Fruit fly (Drosophila melanogaster) whole organism, embryonic: ENCODE results near the gene CG5180.

Source experiments
- CG11695 ChIP-seq: fragments of 200-800 bp; sonication (Bioruptor generic); IDR thresholded peaks from 3 replicates; pipeline ENCODE4 v1.3.6; 2022; ENCODE audit warnings: missing biosample characterization, missing genetic modification characterization
- CG11696 ChIP-seq: fragments of 200-800 bp; sonication (Bioruptor generic); IDR thresholded peaks from 2 replicates; pipeline ENCODE4 v1.3.6; 2022; ENCODE audit warnings: missing biosample characterization, missing genetic modification characterization
- CG15696 ChIP-seq: fragments of 200-800 bp; sonication (Bioruptor generic); optimal IDR thresholded peaks from 2 replicates; lab custom pipeline; 2019; ENCODE audit warnings: missing biosample characterization, mild to moderate bottlenecking, missing genetic modification characterization, moderate library complexity
- CG1647 ChIP-seq: fragments of 200-800 bp; sonication (Bioruptor generic); optimal IDR thresholded peaks from 3 replicates; lab custom pipeline; 2016; ENCODE audit warnings: missing biosample characterization, missing genetic modification characterization
- CG18476 ChIP-seq: fragments of 200-800 bp; sonication (Bioruptor generic); optimal IDR thresholded peaks from 2 replicates; lab custom pipeline; 2016; ENCODE audit warnings: missing biosample characterization, mild to moderate bottlenecking, missing genetic modification characterization
- CG2116 ChIP-seq: fragments of 200-800 bp; sonication (Bioruptor generic); optimal IDR thresholded peaks from 3 replicates; lab custom pipeline; 2018; ENCODE audit warnings: missing biosample characterization, mild to moderate bottlenecking, missing genetic modification characterization
- CG2875 ChIP-seq: fragments of 200-800 bp; sonication (Bioruptor generic); optimal IDR thresholded peaks from 2 replicates; lab custom pipeline; 2017; ENCODE audit warnings: missing biosample characterization, mild to moderate bottlenecking, missing genetic modification characterization, missing genetic modification reagents
- CG30020 ChIP-seq: fragments of 200-800 bp; optimal IDR thresholded peaks from 2 replicates; lab custom pipeline; 2019; ENCODE audit warnings: missing biosample characterization, mild to moderate bottlenecking, missing genetic modification characterization, moderate library complexity
- CG31365 ChIP-seq: fragments of 200-800 bp; sonication (Bioruptor generic); optimal IDR thresholded peaks from 2 replicates; lab custom pipeline; 2018; ENCODE audit warnings: missing biosample characterization, mild to moderate bottlenecking, missing genetic modification characterization
- CG3847 ChIP-seq: fragments of 200-800 bp; sonication (Bioruptor generic); IDR thresholded peaks from 2 replicates; pipeline ENCODE4 v1.3.6; 2022; ENCODE audit warnings: missing biosample characterization, missing genetic modification characterization
- CG42726 ChIP-seq: fragments of 200-800 bp; sonication (Bioruptor generic); IDR thresholded peaks from 2 replicates; pipeline ENCODE4 v1.3.6; 2022; ENCODE audit warnings: missing biosample characterization, missing genetic modification characterization; ENCODE audit not compliant: partially characterized antibody
- CG4404 ChIP-seq: fragments of 200-800 bp; sonication (Bioruptor generic); IDR thresholded peaks from 2 replicates; pipeline ENCODE4 v1.3.6; 2022; ENCODE audit warnings: missing biosample characterization, missing genetic modification characterization
- CG4424 ChIP-seq: fragments of 200-800 bp; sonication (Bioruptor generic); optimal IDR thresholded peaks from 3 replicates; lab custom pipeline; 2016; ENCODE audit warnings: missing biosample characterization, missing genetic modification characterization
- CG4820 ChIP-seq: fragments of 200-800 bp; sonication (Bioruptor generic); optimal IDR thresholded peaks from 3 replicates; lab custom pipeline; 2016; ENCODE audit warnings: missing biosample characterization, missing genetic modification characterization
- CG5245 ChIP-seq: fragments of 200-800 bp; sonication (Bioruptor generic); optimal IDR thresholded peaks from 3 replicates; lab custom pipeline; 2016; ENCODE audit warnings: missing biosample characterization, missing genetic modification characterization
- CG8290 ChIP-seq, 3 experiments: fragments of 200-800 bp; sonication (Bioruptor generic); optimal IDR thresholded peaks; 2 replicates each; lab custom pipeline; 2016 to 2019; ENCODE audit warnings: missing biosample characterization in 3 of 3, missing genetic modification characterization in 3 of 3, mild to moderate bottlenecking in 2 of 3, moderate library complexity in 1 of 3
- CG8388 ChIP-seq: fragments of 200-800 bp; sonication (Bioruptor generic); optimal IDR thresholded peaks from 2 replicates; lab custom pipeline; 2019; ENCODE audit warnings: missing biosample characterization, mild to moderate bottlenecking, missing genetic modification characterization, moderate library complexity
- CG9215 ChIP-seq: fragments of 200-800 bp; sonication (Bioruptor generic); IDR thresholded peaks from 2 replicates; pipeline ENCODE4 v1.3.6; 2022; ENCODE audit warnings: missing biosample characterization, missing genetic modification characterization
- CG9727 ChIP-seq: fragments of 200-800 bp; sonication (Bioruptor generic); optimal IDR thresholded peaks from 3 replicates; lab custom pipeline; 2017; ENCODE audit warnings: missing biosample characterization, mild to moderate bottlenecking, missing genetic modification characterization
- CG9932 ChIP-seq: fragments of 200-800 bp; sonication (Bioruptor generic); IDR thresholded peaks from 2 replicates; pipeline ENCODE4 v1.3.6; 2022; ENCODE audit warnings: missing biosample characterization, missing genetic modification characterization
- Dref ChIP-seq: fragments of 200-800 bp; sonication (Bioruptor generic); IDR thresholded peaks from 2 replicates; pipeline ENCODE4 v1.3.6; 2022; ENCODE audit warnings: missing biosample characterization, missing genetic modification characterization
- Fer3 ChIP-seq: fragments of 200-800 bp; sonication (Bioruptor generic); optimal IDR thresholded peaks from 2 replicates; lab custom pipeline; 2018; ENCODE audit warnings: missing biosample characterization, mild to moderate bottlenecking, missing genetic modification characterization, moderate library complexity
- HLH3B ChIP-seq: fragments of 200-800 bp; sonication (Bioruptor generic); IDR thresholded peaks from 2 replicates; pipeline ENCODE4 v1.3.6; 2022; ENCODE audit warnings: missing biosample characterization, missing genetic modification characterization
- Myb ChIP-seq: fragments of 200-800 bp; sonication (Bioruptor generic); optimal IDR thresholded peaks from 2 replicates; lab custom pipeline; 2016; ENCODE audit warnings: missing biosample characterization, missing genetic modification characterization
- NfI ChIP-seq: fragments of 200-800 bp; sonication (Bioruptor generic); optimal IDR thresholded peaks from 3 replicates; lab custom pipeline; 2018; ENCODE audit warnings: missing biosample characterization, mild to moderate bottlenecking, missing genetic modification characterization, moderate library complexity
- PHDP ChIP-seq: fragments of 200-800 bp; sonication (Bioruptor generic); optimal IDR thresholded peaks from 3 replicates; lab custom pipeline; 2018; ENCODE audit warnings: missing biosample characterization, mild to moderate bottlenecking, missing genetic modification characterization, moderate library complexity
- Ptx1 ChIP-seq: fragments of 200-800 bp; sonication (Bioruptor generic); IDR thresholded peaks from 2 replicates; pipeline ENCODE4 v1.3.6; 2022; ENCODE audit warnings: missing biosample characterization, missing genetic modification characterization
- Ravus ChIP-seq: fragments of 200-800 bp; sonication (Bioruptor generic); IDR thresholded peaks from 2 replicates; pipeline ENCODE4 v1.3.6; 2022; ENCODE audit warnings: missing biosample characterization, missing genetic modification characterization
- Xbp1 ChIP-seq: fragments of 200-800 bp; sonication (Bioruptor generic); optimal IDR thresholded peaks from 3 replicates; lab custom pipeline; 2016; ENCODE audit warnings: missing biosample characterization, mild to moderate bottlenecking, missing genetic modification characterization
- YL-1 ChIP-seq: fragments of 200-800 bp; sonication (Bioruptor generic); optimal IDR thresholded peaks from 3 replicates; lab custom pipeline; 2017; ENCODE audit warnings: missing biosample characterization, mild to moderate bottlenecking, missing genetic modification characterization
- ase ChIP-seq: fragments of 200-800 bp; sonication (Bioruptor generic); IDR thresholded peaks from 3 replicates; pipeline ENCODE4 v1.3.6; 2022; ENCODE audit warnings: missing biosample characterization, missing genetic modification characterization
- bbx ChIP-seq: fragments of 200-800 bp; sonication (Bioruptor generic); IDR thresholded peaks from 2 replicates; pipeline ENCODE4 v1.3.6; 2022; ENCODE audit warnings: missing biosample characterization, missing genetic modification characterization; ENCODE audit not compliant: partially characterized antibody
- cwo ChIP-seq: fragments of 200-800 bp; sonication (Bioruptor generic); optimal IDR thresholded peaks from 3 replicates; lab custom pipeline; 2017; ENCODE audit warnings: missing biosample characterization, missing genetic modification characterization, mild to moderate bottlenecking, moderate library complexity, missing genetic modification reagents
- gsb ChIP-seq: fragments of 200-800 bp; sonication (Bioruptor generic); IDR thresholded peaks from 2 replicates; pipeline ENCODE4 v1.3.6; 2022; ENCODE audit warnings: missing biosample characterization, missing genetic modification characterization
- h ChIP-seq: fragments of >200 bp; optimal IDR thresholded peaks from 2 replicates; lab custom pipeline; 2017
- hbn ChIP-seq: fragments of 200-800 bp; sonication (Bioruptor generic); IDR thresholded peaks from 2 replicates; pipeline ENCODE4 v1.3.6; 2022; ENCODE audit warnings: missing biosample characterization, missing genetic modification characterization; ENCODE audit not compliant: partially characterized antibody
- hkb ChIP-seq, 2 experiments: fragments of 200-800 bp in 1 of 2; fragments of >200 bp in 1 of 2; sonication (Bioruptor generic) in 1 of 2; IDR thresholded peaks in 1 of 2; optimal IDR thresholded peaks in 1 of 2; 2 replicates each; pipeline versions ENCODE4 v1.3.6 to Lab custom; 2017 to 2022; ENCODE audit warnings: missing biosample characterization in 1 of 2, missing genetic modification characterization in 1 of 2
- kay ChIP-seq: fragments of 200-800 bp; sonication (Bioruptor generic); optimal IDR thresholded peaks from 2 replicates; lab custom pipeline; 2016; ENCODE audit warnings: missing biosample characterization, missing genetic modification characterization
- klu ChIP-seq: fragments of 200-800 bp; sonication (Bioruptor generic); IDR thresholded peaks from 2 replicates; pipeline ENCODE4 v1.3.6; 2022; ENCODE audit warnings: missing biosample characterization, missing genetic modification characterization
- lab ChIP-seq: fragments of 200-800 bp; sonication (Bioruptor generic); optimal IDR thresholded peaks from 3 replicates; lab custom pipeline; 2017; ENCODE audit warnings: missing biosample characterization, missing genetic modification characterization, mild to moderate bottlenecking, moderate library complexity, missing genetic modification reagents
- mam ChIP-seq: fragments of 200-800 bp; sonication (Bioruptor generic); optimal IDR thresholded peaks from 3 replicates; lab custom pipeline; 2016; ENCODE audit warnings: missing biosample characterization, missing genetic modification characterization
- oc ChIP-seq: fragments of 200-800 bp; sonication (Bioruptor generic); optimal IDR thresholded peaks from 2 replicates; lab custom pipeline; 2018; ENCODE audit warnings: missing biosample characterization, mild to moderate bottlenecking, missing genetic modification characterization, moderate library complexity
- p53 ChIP-seq: fragments of 200-800 bp; sonication (Bioruptor generic); optimal IDR thresholded peaks from 2 replicates; lab custom pipeline; 2016; ENCODE audit warnings: missing biosample characterization, missing genetic modification characterization
- sc ChIP-seq, 3 experiments: fragments of >200 bp in 2 of 3; fragments of 200-800 bp in 1 of 3; sonication (Bioruptor generic) in 1 of 3; optimal IDR thresholded peaks; 2 replicates in 2 of 3; 3 replicates in 1 of 3; lab custom pipeline; 2017; ENCODE audit warnings: mild to moderate bottlenecking in 1 of 3, missing biosample characterization in 1 of 3, missing genetic modification characterization in 1 of 3, missing genetic modification reagents in 1 of 3
- scrt ChIP-seq: fragments of 200-800 bp; sonication (Bioruptor generic); optimal IDR thresholded peaks from 2 replicates; lab custom pipeline; 2018; ENCODE audit warnings: missing biosample characterization, mild to moderate bottlenecking, missing genetic modification characterization, moderate library complexity
- sd ChIP-seq: fragments of 200-800 bp; sonication (Bioruptor generic); optimal IDR thresholded peaks from 3 replicates; lab custom pipeline; 2018; ENCODE audit warnings: missing biosample characterization, mild to moderate bottlenecking, missing genetic modification characterization, moderate library complexity
- tap ChIP-seq: fragments of 200-800 bp; optimal IDR thresholded peaks from 3 replicates; lab custom pipeline; 2019; ENCODE audit warnings: missing biosample characterization, mild to moderate bottlenecking, missing genetic modification characterization, moderate library complexity
- tgo ChIP-seq: fragments of 200-800 bp; sonication (Bioruptor generic); IDR thresholded peaks from 3 replicates; pipeline ENCODE4 v1.3.6; 2022; ENCODE audit warnings: missing biosample characterization, missing genetic modification characterization
- tin ChIP-seq: fragments of 200-800 bp; sonication (Bioruptor generic); optimal IDR thresholded peaks from 3 replicates; lab custom pipeline; 2016; ENCODE audit warnings: missing biosample characterization, missing genetic modification characterization
- vvl ChIP-seq: fragments of 200-800 bp; sonication (Bioruptor generic); IDR thresholded peaks from 2 replicates; pipeline ENCODE4 v1.3.6; 2022; ENCODE audit warnings: missing biosample characterization, missing genetic modification characterization

CG5180 gene

DNA sequence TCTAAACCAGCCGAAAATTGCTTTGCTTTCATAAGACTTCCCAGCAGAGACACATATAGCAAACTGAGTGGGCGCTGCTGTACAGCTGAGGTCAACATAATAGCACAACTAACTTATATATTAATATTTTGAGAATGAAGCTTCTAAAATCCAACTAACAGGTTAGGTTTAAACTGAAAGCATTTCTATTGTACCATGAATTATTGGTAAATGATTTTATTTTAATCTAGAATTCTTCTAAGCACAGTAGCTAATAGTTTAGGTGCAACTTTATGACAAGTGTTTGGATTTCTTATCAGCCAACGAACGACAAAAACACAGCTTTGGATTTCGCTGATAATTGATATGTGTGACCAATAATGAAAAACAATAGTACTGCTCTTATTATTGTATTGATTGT lies 2.7 kb upstream of the CG5180 start (continued):
- TF ChIP-seq sc (optimal IDR thresholded peaks at IDR 0.05; lab: Kevin White, UChicago) (no peak), sc (GFP tag; optimal IDR thresholded peaks at IDR 0.05; lab: Kevin White, UChicago) (no peak), tin (peak; percentile 44), CG4820 (GFP tag; lab: Kevin White, UChicago) (peak; percentile 35), Ravus (GFP tag; lab: Robert Waterston, UW) (peak; percentile 45), CG30020 (tag; lab: Kevin White, UChicago) (no peak), klu (GFP tag; lab: Robert Waterston, UW) (peak; percentile 34; the same call in 1 of the 2 replicates), CG1647 (GFP tag; lab: Kevin White, UChicago) (peak; percentile 30), kay (GFP tag; lab: Kevin White, UChicago) (peak; percentile 46), CG31365 (tag; lab: Kevin White, UChicago) (peak; percentile 40), Fer3 (tag; lab: Kevin White, UChicago) (peak; percentile 80), bbx (0 out of 2 replicates have a peak, but pooled peaks have one; percentile 11), p53 (GFP tag; lab: Kevin White, UChicago) (no peak), gsb (GFP tag; lab: Robert Waterston, UW) (0 out of 2 replicates have a peak, but pooled peaks have one; percentile 21), CG18476 (GFP tag; lab: Kevin White, UChicago) (peak; percentile 5), tap (tag; lab: Kevin White, UChicago) (peak; percentile 74), CG9727 (GFP tag; lab: Kevin White, UChicago) (peak; percentile 41), h (lab: Kevin White, UChicago) (no peak), CG4404 (GFP tag; lab: Robert Waterston, UW) (no peak), HLH3B (GFP tag; lab: Robert Waterston, UW) (peak; percentile 50), NfI (peak; percentile 2), lab (peak; percentile 89), CG42726 (GFP tag; lab: Robert Waterston, UW) (no peak), CG4424 (GFP tag; lab: Kevin White, UChicago) (peak; percentile 47), tgo (GFP tag; lab: Robert Waterston, UW) (peak; percentile 74), vvl (GFP tag; lab: Robert Waterston, UW) (peak; percentile 87), mam (GFP tag; lab: Kevin White, UChicago) (peak; percentile 61), ase (0 out of 3 replicates have a peak, but pooled peaks have one; percentile 33), hbn (no peak), CG8290 (GFP tag; optimal IDR thresholded peaks at IDR 0.05; lab: Kevin White, UChicago) (no peak), CG8290 (tag; optimal IDR thresholded peaks at IDR 0.05; lab: Kevin White, UChicago) (no peak), Dref (no peak), scrt (GFP tag; lab: Kevin White, UChicago) (peak; percentile 70), CG2116 (GFP tag; lab: Kevin White, UChicago) (no peak), cwo (GFP tag; lab: Kevin White, UChicago) (peak; percentile 79), CG5245 (no peak), sd (tag; lab: Kevin White, UChicago) (no peak), CG8388 (GFP tag; lab: Kevin White, UChicago) (peak; percentile 15), Ptx1 (GFP tag; lab: Robert Waterston, UW) (peak; percentile 73), Xbp1 (no peak), hkb (optimal IDR thresholded peaks at IDR 0.05; lab: Kevin White, UChicago) (no peak), hkb (GFP tag; IDR thresholded peaks at IDR 0.05; lab: Robert Waterston, UW) (peak; percentile 76), CG9932 (peak; percentile 60), CG3847 (no peak), YL-1 (GFP tag; lab: Kevin White, UChicago) (no peak), CG9215 (peak; percentile 40; the same call in 1 of the 2 replicates), CG11695 (GFP tag; lab: Robert Waterston, UW) (peak; percentile 82), CG15696 (tag; lab: Kevin White, UChicago) (no peak), oc (tag; lab: Kevin White, UChicago) (no peak), CG2875 (GFP tag; lab: Kevin White, UChicago) (no peak), CG11696 (peak; percentile 95), Myb (GFP tag; lab: Kevin White, UChicago) (peak; percentile 7), PHDP (tag; lab: Kevin White, UChicago) (peak; percentile 2)
